Worm (Caenorhabditis elegans) whole organism, young adult: ENCODE results near the gene hlh-33.

Experiments
- B0336.3 ChIP-seq: fragments of 200-800 bp; sonication (Bioruptor generic); IDR thresholded peaks from 2 replicates; pipeline ENCODE4 v1.3.6; 2022; ENCODE audit warnings: missing genetic modification characterization, missing compliant biosample characterization
- D2030.7 ChIP-seq: fragments of 200-800 bp; sonication (Bioruptor generic); IDR thresholded peaks from 2 replicates; pipeline ENCODE4 v1.3.6; 2022; ENCODE audit warnings: missing genetic modification reagents, missing genetic modification characterization, missing compliant biosample characterization
- F22D6.2 ChIP-seq: sonication (generic microtip); optimal IDR thresholded peaks from 2 replicates; lab custom pipeline; 2016; ENCODE audit warnings: mild to moderate bottlenecking, missing genetic modification characterization, missing compliant biosample characterization
- F23B12.7 ChIP-seq: sonication (generic microtip); optimal IDR thresholded peaks from 2 replicates; lab custom pipeline; 2017; ENCODE audit warnings: missing genetic modification characterization, mild to moderate bottlenecking, missing compliant biosample characterization, antibody characterized with exemption, moderate library complexity; ENCODE audit not compliant: insufficient read depth
- F55B11.4 ChIP-seq: sonication (generic microtip); optimal IDR thresholded peaks from 2 replicates; lab custom pipeline; 2016; ENCODE audit warnings: missing compliant biosample characterization, missing genetic modification characterization, borderline replicate concordance; ENCODE audit not compliant: insufficient read depth
- Y95B8A.8 ChIP-seq: fragments of 200-800 bp; sonication (Bioruptor generic); IDR thresholded peaks from 2 replicates; pipeline ENCODE4 v1.3.6; 2022; ENCODE audit warnings: missing genetic modification reagents, missing genetic modification characterization, missing compliant biosample characterization
- akir-1 ChIP-seq: fragments of 200-800 bp; sonication (Bioruptor generic); optimal IDR thresholded peaks from 2 replicates; lab custom pipeline; 2018; ENCODE audit warnings: mild to moderate bottlenecking, missing genetic modification characterization, moderate library complexity, missing compliant biosample characterization
- aptf-3 ChIP-seq: fragments of 200-800 bp; sonication (Bioruptor generic); IDR thresholded peaks from 2 replicates; pipeline ENCODE4 v1.3.6; 2022; ENCODE audit warnings: missing genetic modification characterization, missing compliant biosample characterization
- atf-7 ChIP-seq: sonication (generic microtip); optimal IDR thresholded peaks from 2 replicates; lab custom pipeline; 2017; ENCODE audit warnings: mild to moderate bottlenecking, missing genetic modification characterization, missing compliant biosample characterization
- athp-1 ChIP-seq: sonication (generic microtip); optimal IDR thresholded peaks from 2 replicates; lab custom pipeline; 2017; ENCODE audit warnings: mild to moderate bottlenecking, missing genetic modification characterization, missing compliant biosample characterization
- attf-3 ChIP-seq: fragments of 200-800 bp; sonication (Bioruptor generic); conservative IDR thresholded peaks from 2 replicates; pipeline ENCODE4 v1.3.6; 2022; ENCODE audit warnings: missing genetic modification reagents, missing genetic modification characterization, missing compliant biosample characterization
- bed-1 ChIP-seq: fragments of 200-800 bp; sonication (Bioruptor generic); IDR thresholded peaks from 2 replicates; pipeline ENCODE4 v1.3.6; 2022; ENCODE audit warnings: missing genetic modification reagents, missing genetic modification characterization, missing compliant biosample characterization
- ceh-58 ChIP-seq: fragments of 200-800 bp; sonication (Bioruptor generic); IDR thresholded peaks from 2 replicates; pipeline ENCODE4 v1.3.6; 2022; ENCODE audit warnings: missing genetic modification characterization, missing compliant biosample characterization
- dox-1 ChIP-seq: fragments of 200-800 bp; sonication (Bioruptor generic); IDR thresholded peaks from 2 replicates; pipeline ENCODE4 v1.3.6; 2022; ENCODE audit warnings: missing genetic modification reagents, missing genetic modification characterization, missing compliant biosample characterization
- egl-18 ChIP-seq: fragments of 200-800 bp; sonication (Bioruptor generic); IDR thresholded peaks from 2 replicates; pipeline ENCODE4 v1.3.6; 2022; ENCODE audit warnings: missing genetic modification reagents, missing genetic modification characterization, missing compliant biosample characterization
- hlh-26 ChIP-seq: fragments of 200-800 bp; sonication (Bioruptor generic); conservative IDR thresholded peaks from 2 replicates; pipeline ENCODE4 v1.3.6; 2022; ENCODE audit warnings: missing genetic modification reagents, missing genetic modification characterization, missing compliant biosample characterization
- hmg-1.2 ChIP-seq: fragments of 200-800 bp; sonication (Bioruptor generic); IDR thresholded peaks from 2 replicates; pipeline ENCODE4 v1.3.6; 2022; ENCODE audit warnings: missing genetic modification reagents, missing genetic modification characterization, missing compliant biosample characterization
- lin-35 ChIP-seq, 3 experiments: fragments of 150-350 bp in 2 of 3; sonication (generic microtip) in 1 of 3; optimal IDR thresholded peaks; 2 replicates each; lab custom pipeline; 2014 to 2018; ENCODE audit warnings: missing biosample characterization in 3 of 3, missing genetic modification characterization in 3 of 3, missing genetic modification reagents in 3 of 3
- lsl-1 ChIP-seq: fragments of 200-800 bp; sonication (Bioruptor generic); optimal IDR thresholded peaks from 2 replicates; lab custom pipeline; 2018; ENCODE audit warnings: mild to moderate bottlenecking, missing genetic modification characterization, moderate library complexity, missing compliant biosample characterization
- madf-8 ChIP-seq: fragments of 200-800 bp; sonication (Bioruptor generic); conservative IDR thresholded peaks from 2 replicates; pipeline ENCODE4 v1.3.6; 2022; ENCODE audit warnings: missing genetic modification reagents, missing genetic modification characterization, missing compliant biosample characterization
- nfyb-1 ChIP-seq: fragments of 200-800 bp; sonication (Bioruptor generic); IDR thresholded peaks from 2 replicates; pipeline ENCODE4 v1.3.6; 2022; ENCODE audit warnings: missing genetic modification reagents, missing genetic modification characterization, missing compliant biosample characterization
- nhr-80 ChIP-seq: sonication (generic microtip); optimal IDR thresholded peaks from 2 replicates; lab custom pipeline; 2016; ENCODE audit warnings: missing genetic modification characterization, missing compliant biosample characterization
- pha-4 ChIP-seq: fragments of 150-350 bp; sonication (generic microtip); optimal IDR thresholded peaks from 2 replicates; lab custom pipeline; 2014; ENCODE audit warnings: missing biosample characterization, missing genetic modification reagents, missing genetic modification characterization
- repo-1 ChIP-seq: sonication (generic microtip); optimal IDR thresholded peaks from 2 replicates; lab custom pipeline; 2017; ENCODE audit warnings: mild to moderate bottlenecking, missing genetic modification characterization, missing compliant biosample characterization
- snpc-3.4 ChIP-seq: sonication (generic microtip); optimal IDR thresholded peaks from 2 replicates; lab custom pipeline; 2017; ENCODE audit warnings: missing genetic modification characterization, mild to moderate bottlenecking, missing compliant biosample characterization, antibody characterized with exemption, moderate library complexity, missing genotype, missing genetic modification reagents
- snpc-4 ChIP-seq, 5 experiments: fragments of 150-350 bp in 1 of 5; sonication (generic microtip) in 4 of 5; optimal IDR thresholded peaks; 2 replicates each; lab custom pipeline; 2014 to 2018; ENCODE audit warnings: missing genetic modification characterization in 5 of 5, missing biosample characterization in 3 of 5, antibody characterized with exemption in 2 of 5, mild to moderate bottlenecking in 2 of 5, missing compliant biosample characterization in 2 of 5, missing genotype in 2 of 5, moderate library complexity in 2 of 5, missing genetic modification reagents in 1 of 5
- unc-62 ChIP-seq: fragments of 150-350 bp; optimal IDR thresholded peaks from 2 replicates; lab custom pipeline; 2014; ENCODE audit warnings: missing biosample characterization, missing genetic modification reagents, missing genetic modification characterization

hlh-33 gene

DNA sequence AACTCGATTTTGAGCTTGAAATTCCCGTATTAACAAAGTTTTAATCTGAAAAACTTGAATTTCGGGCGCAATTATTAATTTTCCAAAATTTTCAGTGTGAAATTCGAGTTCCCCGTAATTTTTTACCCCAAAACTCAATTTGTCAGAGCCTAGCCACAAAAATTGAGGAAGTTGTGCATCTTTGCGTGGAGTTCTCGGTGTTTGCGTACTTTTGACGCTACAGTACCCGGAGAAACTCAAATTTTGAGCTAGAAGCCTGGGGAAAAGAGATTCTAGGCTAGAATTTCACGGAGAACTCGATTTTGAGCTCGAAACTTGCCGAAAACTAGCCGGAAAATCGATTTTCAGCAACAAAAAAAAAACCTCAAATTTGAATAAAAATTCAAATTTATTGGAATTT lies 45.2 kb downstream of the hlh-33 start:
- TF ChIP-seq nfyb-1 (GFP tag; lab: Robert Waterston, UW), result 0 out of 2 replicates have a peak, but pooled peaks have one; percentile 43
- peak; percentile 19 for TF ChIP-seq lsl-1 (GFP tag; lab: Kevin White, UChicago)

- TF ChIP-seq atf-7 (tag; lab: Kevin White, UChicago) (no peak), snpc-3.4 (tag; lab: Kevin White, UChicago) (no peak), ceh-58 (no peak), egl-18 (GFP tag; lab: Robert Waterston, UW) (no peak), hlh-26 (no peak), madf-8 (GFP tag; lab: Robert Waterston, UW) (no peak), F22D6.2 (no peak), bed-1 (GFP tag; lab: Robert Waterston, UW) (no peak), B0336.3 (no peak), nhr-80 (tag; lab: Kevin White, UChicago) (no peak), D2030.7 (GFP tag; lab: Robert Waterston, UW) (no peak), unc-62 (GFP tag; lab: Kevin White, UChicago) (no peak), Y95B8A.8 (GFP tag; lab: Robert Waterston, UW) (no peak), repo-1 (tag; lab: Kevin White, UChicago) (no peak), dox-1 (GFP tag; lab: Robert Waterston, UW) (no peak)
- TF ChIP-seq, all 124 proteins: peak for 0
Measured at ce11 chrIII:1903966-1904365, 48.8 kb downstream of the hlh-33 start.

DNA sequence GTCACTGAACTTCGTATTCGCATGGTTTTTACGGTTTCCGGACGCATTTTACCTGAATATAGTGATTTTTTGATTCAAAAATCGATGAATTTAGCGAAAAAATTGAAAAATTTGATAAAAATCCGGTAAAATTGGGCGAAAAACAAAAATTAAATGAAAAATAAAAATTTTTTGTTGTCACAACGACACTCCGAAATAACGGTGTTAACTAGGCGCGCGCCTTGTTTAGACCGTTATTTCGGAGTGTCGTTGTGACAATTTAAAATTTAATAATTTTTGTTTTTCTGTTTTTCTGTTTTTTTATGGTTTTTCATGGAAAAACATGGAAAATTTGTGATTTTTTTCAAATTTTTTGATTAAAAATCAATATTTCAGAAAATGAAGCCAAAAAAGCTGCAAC lies 50.4 kb downstream of the hlh-33 start, which contains the start of the genes B0524.6 and pqn-41:
Gene B0524.6, minus strand, starts transcription at position 52 of the 400 bp plus-strand sequence.
Gene pqn-41, plus strand, starts transcription at position 370 of the 400 bp plus-strand sequence.
- TF ChIP-seq attf-3 (GFP tag; lab: Robert Waterston, UW) (peak; percentile 98), hmg-1.2 (GFP tag; lab: Robert Waterston, UW) (peak; percentile 8; the same call in 1 of the 2 replicates), snpc-4 (GFP tag; optimal IDR thresholded peaks at IDR 0.05; lab: Kevin White, UChicago) (no peak), snpc-4 (tag; optimal IDR thresholded peaks at IDR 0.05; lab: Kevin White, UChicago) (no peak), pha-4 (tag; lab: Kevin White, UChicago) (no peak), akir-1 (GFP tag; lab: Kevin White, UChicago) (no peak), lin-35 (GFP tag; optimal IDR thresholded peaks at IDR 0.05; lab: Kevin White, UChicago) (peak in 1 of 3 experiments; percentile 54), athp-1 (tag; lab: Kevin White, UChicago) (peak; percentile 47), F55B11.4 (tag; lab: Kevin White, UChicago) (no peak), aptf-3 (GFP tag; lab: Robert Waterston, UW) (no peak), F23B12.7 (peak; percentile 67)
